Worm (Caenorhabditis elegans) whole organism, L3 larva: ENCODE data around the gene T07D4.2.

Experiments used
- egl-27 ChIP-seq: sonication (generic microtip); optimal IDR thresholded peaks from 4 replicates; lab custom pipeline; 2017; ENCODE audit warnings: missing biosample characterization, missing genetic modification reagents, missing genetic modification characterization
- egl-5 ChIP-seq: fragments of 150-350 bp; optimal IDR thresholded peaks from 2 replicates; lab custom pipeline; 2017; ENCODE audit warnings: missing biosample characterization, missing genetic modification reagents, missing genetic modification characterization, inconsistent platforms
- elt-1 ChIP-seq: fragments of 150-350 bp; optimal IDR thresholded peaks from 2 replicates; lab custom pipeline; 2014; ENCODE audit warnings: missing biosample characterization, missing genetic modification characterization
- elt-2 ChIP-seq: sonication (generic microtip); optimal IDR thresholded peaks from 2 replicates; lab custom pipeline; 2016; ENCODE audit warnings: missing genetic modification reagents, mild to moderate bottlenecking, missing genetic modification characterization, missing compliant biosample characterization
- fkh-10 ChIP-seq: sonication (generic microtip); optimal IDR thresholded peaks from 2 replicates; lab custom pipeline; 2017; ENCODE audit warnings: missing biosample characterization, missing genetic modification reagents, missing genetic modification characterization
- fos-1 ChIP-seq: fragments of 150-350 bp; optimal IDR thresholded peaks from 2 replicates; lab custom pipeline; 2014; ENCODE audit warnings: missing biosample characterization, missing genetic modification characterization
- jun-1 ChIP-seq: fragments of 150-350 bp; optimal IDR thresholded peaks from 2 replicates; lab custom pipeline; 2014; ENCODE audit warnings: missing biosample characterization, missing genetic modification reagents, missing genetic modification characterization
- nfya-1 ChIP-seq: sonication (generic microtip); optimal IDR thresholded peaks from 2 replicates; lab custom pipeline; 2017; ENCODE audit warnings: missing genetic modification characterization, mild to moderate bottlenecking, missing compliant biosample characterization, antibody characterized with exemption, moderate library complexity; ENCODE audit not compliant: insufficient read depth
- nhr-28 ChIP-seq: fragments of 150-350 bp; optimal IDR thresholded peaks from 2 replicates; lab custom pipeline; 2014; ENCODE audit warnings: missing biosample characterization, missing genetic modification characterization
- nhr-76 ChIP-seq: fragments of 150-350 bp; sonication (generic microtip); optimal IDR thresholded peaks from 5 replicates; lab custom pipeline; 2014; ENCODE audit warnings: missing biosample characterization, missing genetic modification characterization
- unc-62 ChIP-seq: fragments of 150-350 bp; sonication (generic microtip); optimal IDR thresholded peaks from 4 replicates; lab custom pipeline; 2014; ENCODE audit warnings: missing biosample characterization, missing genetic modification reagents, missing genetic modification characterization
- zag-1 ChIP-seq: fragments of 150-350 bp; optimal IDR thresholded peaks from 2 replicates; lab custom pipeline; 2014; ENCODE audit warnings: missing biosample characterization, missing genetic modification characterization

- TF ChIP-seq egl-5 (tag; lab: Kevin White, UChicago), result no peak
- no peak for TF ChIP-seq unc-62
- TF ChIP-seq elt-1 (tag; lab: Kevin White, UChicago), result no peak
- no peak for TF ChIP-seq fkh-10 (GFP tag; lab: Kevin White, UChicago)
- TF ChIP-seq elt-2, result peak; percentile 10
- no peak for TF ChIP-seq nhr-76 (tag; lab: Kevin White, UChicago)
- no peak for TF ChIP-seq jun-1
- no peak for TF ChIP-seq nhr-28 (tag; lab: Kevin White, UChicago)
- TF ChIP-seq egl-27, result no peak
- no peak for TF ChIP-seq fos-1 (tag; lab: Kevin White, UChicago)
- TF ChIP-seq nfya-1 (tag; lab: Kevin White, UChicago), result no peak
- TF ChIP-seq zag-1, result no peak
Observed at ce11 chrII:8865078-8865477, 8.7 kb downstream of the T07D4.2 start, which contains the start of gene npr-20.
